Fruit fly (Drosophila melanogaster) whole organism, embryonic: ENCODE data around the gene CG13060.

ENCODE experiments used
- CG11247 ChIP-seq: fragments of 200-800 bp; sonication (Bioruptor generic); IDR thresholded peaks from 2 replicates; pipeline ENCODE4 v1.3.6; 2022; ENCODE audit warnings: missing biosample characterization, missing genetic modification characterization
- CG4404 ChIP-seq: fragments of 200-800 bp; sonication (Bioruptor generic); IDR thresholded peaks from 2 replicates; pipeline ENCODE4 v1.3.6; 2022; ENCODE audit warnings: missing biosample characterization, missing genetic modification characterization
- CG8924 ChIP-seq: fragments of 200-800 bp; optimal IDR thresholded peaks from 3 replicates; lab custom pipeline; 2019; ENCODE audit warnings: missing biosample characterization, mild to moderate bottlenecking, missing genetic modification characterization, moderate library complexity
- ERR ChIP-seq: fragments of 200-800 bp; sonication (Bioruptor generic); optimal IDR thresholded peaks from 2 replicates; lab custom pipeline; 2016; ENCODE audit warnings: missing biosample characterization, missing genetic modification characterization
- Oli ChIP-seq: fragments of 200-800 bp; sonication (Bioruptor generic); optimal IDR thresholded peaks from 2 replicates; lab custom pipeline; 2018; ENCODE audit warnings: missing biosample characterization, mild to moderate bottlenecking, missing genetic modification characterization, moderate library complexity
- en ChIP-seq: fragments of 200-800 bp; sonication (Bioruptor generic); optimal IDR thresholded peaks from 2 replicates; lab custom pipeline; 2016; ENCODE audit warnings: missing biosample characterization, missing genetic modification characterization
- fd96Cb ChIP-seq: fragments of 200-800 bp; sonication (Bioruptor generic); optimal IDR thresholded peaks from 2 replicates; lab custom pipeline; 2018; ENCODE audit warnings: missing biosample characterization, mild to moderate bottlenecking, missing genetic modification characterization, moderate library complexity
- gem ChIP-seq: fragments of 200-800 bp; sonication (Bioruptor generic); optimal IDR thresholded peaks from 2 replicates; lab custom pipeline; 2019; ENCODE audit warnings: missing biosample characterization, mild to moderate bottlenecking, missing genetic modification characterization, moderate library complexity
- sisA ChIP-seq: fragments of 200-800 bp; sonication (Bioruptor generic); IDR thresholded peaks from 2 replicates; pipeline ENCODE4 v1.3.6; 2022; ENCODE audit warnings: missing biosample characterization, missing genetic modification characterization
- slbo ChIP-seq: fragments of 200-800 bp; sonication (Bioruptor generic); IDR thresholded peaks from 2 replicates; pipeline ENCODE4 v1.3.6; 2022; ENCODE audit warnings: missing biosample characterization, missing genetic modification characterization
- zen2 ChIP-seq: fragments of 200-800 bp; sonication (Bioruptor generic); IDR thresholded peaks from 3 replicates; pipeline ENCODE4 v1.3.6; 2022; ENCODE audit warnings: missing biosample characterization, missing genetic modification characterization; ENCODE audit not compliant: partially characterized antibody
- zfh1 ChIP-seq: fragments of 200-800 bp; sonication (Bioruptor generic); IDR thresholded peaks from 3 replicates; pipeline ENCODE4 v1.3.6; 2022; ENCODE audit warnings: missing biosample characterization, missing genetic modification characterization

- TF ChIP-seq zfh1 (GFP tag; lab: Robert Waterston, UW) (no peak), CG8924 (tag; lab: Kevin White, UChicago) (no peak), sisA (no peak), gem (tag; lab: Kevin White, UChicago) (no peak), en (GFP tag; lab: Kevin White, UChicago) (no peak), Oli (tag; lab: Kevin White, UChicago) (no peak), CG11247 (GFP tag; lab: Robert Waterston, UW) (no peak), CG4404 (GFP tag; lab: Robert Waterston, UW) (no peak), slbo (no peak), ERR (GFP tag; lab: Kevin White, UChicago) (no peak), fd96Cb (tag; lab: Kevin White, UChicago) (no peak), zen2 (GFP tag; lab: Robert Waterston, UW) (no peak)
Observed at dm6 chr3L:16272338-16272959, 47.2 kb upstream of the CG13060 start, which contains the start of gene CG13066.
